Worm (Caenorhabditis elegans): Measurements from ENCODE around the gene H20J04.9.
A peak's percentile ranks its signal among the peaks of the same experiment; 100 is the strongest.

H20J04.9 gene

ce11 chrII:4376295-4377172, 25.5 kb downstream of the H20J04.9 start, which contains the start of gene ntl-2:
Gene ntl-2, minus strand, starts transcription at chrII:4376465.
- TF ChIP-seq unc-39 (tag; optimal IDR thresholded peaks at IDR 0.05) (no peak), ZK546.5 (tag; optimal IDR thresholded peaks at IDR 0.05) (peak; percentile 97), nhr-11 (tag; optimal IDR thresholded peaks at IDR 0.05) (peak; percentile 61), mml-1 (tag; optimal IDR thresholded peaks at IDR 0.05) (no peak), daf-12 (tag; optimal IDR thresholded peaks at IDR 0.05) (peak; percentile 29), sea-2 (GFP tag; optimal IDR thresholded peaks at IDR 0.05) (no peak), egl-27 (tag; optimal IDR thresholded peaks at IDR 0.05) (peak; percentile 80), jun-1 (tag; optimal IDR thresholded peaks at IDR 0.05) (peak; percentile 94), tbx-2 (tag; optimal IDR thresholded peaks at IDR 0.05) (peak; percentile 78), lin-15B (tag; optimal IDR thresholded peaks at IDR 0.05) (peak; percentile 98), ceh-16 (tag; optimal IDR thresholded peaks at IDR 0.05) (no peak), ceh-82 (tag; optimal IDR thresholded peaks at IDR 0.05) (peak; percentile 91), elt-2 (tag; optimal IDR thresholded peaks at IDR 0.05) (peak; percentile 98), zag-1 (tag; optimal IDR thresholded peaks at IDR 0.05) (peak; percentile 64), lsy-12 (tag; optimal IDR thresholded peaks at IDR 0.05) (peak; percentile 96), nhr-67 (tag; optimal IDR thresholded peaks at IDR 0.05) (no peak), pha-4 (tag; optimal IDR thresholded peaks at IDR 0.05) (peak; percentile 97), hmg-11 (tag; optimal IDR thresholded peaks at IDR 0.05) (peak; percentile 95), snpc-4 (tag; optimal IDR thresholded peaks at IDR 0.05) (peak; percentile 88), mdl-1 (tag; optimal IDR thresholded peaks at IDR 0.05) (peak; percentile 87), nfya-1 (tag; optimal IDR thresholded peaks at IDR 0.05; ENCODE audit: insufficient read depth) (peak; percentile 99), elt-3 (tag; optimal IDR thresholded peaks at IDR 0.05) (peak in 1 of 3 experiments; percentile 23), ztf-4 (tag; optimal IDR thresholded peaks at IDR 0.05) (peak; percentile 58), nhr-23 (tag; optimal IDR thresholded peaks at IDR 0.05) (peak; percentile 94), ceh-9 (tag; optimal IDR thresholded peaks at IDR 0.05) (no peak), pqm-1 (tag; optimal IDR thresholded peaks at IDR 0.05) (peak; percentile 85), nhr-77 (tag; optimal IDR thresholded peaks at IDR 0.05) (peak; percentile 58), unc-62 (GFP tag; optimal IDR thresholded peaks at IDR 0.05) (peak; percentile 66), R02D3.7 (tag; optimal IDR thresholded peaks at IDR 0.05) (peak; percentile 83), fos-1 (tag; optimal IDR thresholded peaks at IDR 0.05) (peak; percentile 64), nhr-76 (tag; optimal IDR thresholded peaks at IDR 0.05) (peak; percentile 44), eor-1 (tag; optimal IDR thresholded peaks at IDR 0.05) (no peak), ceh-28 (tag; optimal IDR thresholded peaks at IDR 0.05) (peak; percentile 94), nhr-237 (tag; optimal IDR thresholded peaks at IDR 0.05) (no peak), ama-1 (optimal IDR thresholded peaks at IDR 0.05) (peak; percentile 79), nhr-12 (tag; optimal IDR thresholded peaks at IDR 0.05) (no peak), nhr-25 (tag; optimal IDR thresholded peaks at IDR 0.05) (peak; percentile 97), nhr-28 (tag; optimal IDR thresholded peaks at IDR 0.05) (no peak), aly-2 (tag; optimal IDR thresholded peaks at IDR 0.05) (no peak), lin-39 (tag; optimal IDR thresholded peaks at IDR 0.05) (peak; percentile 79), nhr-43 (tag; optimal IDR thresholded peaks at IDR 0.05; ENCODE audit: poor library complexity, severe bottlenecking) (peak; percentile 87), ztf-11 (tag; optimal IDR thresholded peaks at IDR 0.05) (no peak), skn-1 (tag; optimal IDR thresholded peaks at IDR 0.05) (peak; percentile 60), fkh-10 (GFP tag; optimal IDR thresholded peaks at IDR 0.05) (peak; percentile 67), egl-5 (tag; optimal IDR thresholded peaks at IDR 0.05) (peak; percentile 79), fkh-2 (tag; optimal IDR thresholded peaks at IDR 0.05) (no peak), elt-1 (tag; optimal IDR thresholded peaks at IDR 0.05) (peak; percentile 69)
